Fruit fly (Drosophila melanogaster) whole organism, embryonic: ENCODE results near the gene Catsup.

Source experiments
- Antp ChIP-seq: fragments of 200-800 bp; sonication (Bioruptor generic); optimal IDR thresholded peaks from 3 replicates; lab custom pipeline; 2016; ENCODE audit warnings: missing biosample characterization, missing genetic modification characterization
- CG10267 ChIP-seq: fragments of 200-800 bp; sonication (Bioruptor generic); optimal IDR thresholded peaks from 2 replicates; lab custom pipeline; 2018; ENCODE audit warnings: missing biosample characterization, mild to moderate bottlenecking, missing genetic modification characterization, moderate library complexity
- CG11085 ChIP-seq: fragments of 200-800 bp; sonication (Bioruptor generic); IDR thresholded peaks from 2 replicates; pipeline ENCODE4 v1.3.6; 2022; ENCODE audit warnings: missing biosample characterization, missing genetic modification characterization
- CG12155 ChIP-seq: fragments of 200-800 bp; sonication (Bioruptor generic); optimal IDR thresholded peaks from 3 replicates; lab custom pipeline; 2016; ENCODE audit warnings: missing biosample characterization, missing genetic modification characterization
- CG13424 ChIP-seq: fragments of 200-800 bp; sonication (Bioruptor generic); optimal IDR thresholded peaks from 2 replicates; lab custom pipeline; 2019; ENCODE audit warnings: missing biosample characterization, mild to moderate bottlenecking, missing genetic modification characterization, moderate library complexity
- CG14014 ChIP-seq: fragments of 200-800 bp; sonication (Bioruptor generic); IDR thresholded peaks from 2 replicates; pipeline ENCODE4 v1.3.6; 2022; ENCODE audit warnings: missing biosample characterization, missing genetic modification characterization
- CG14860 ChIP-seq: fragments of 200-800 bp; sonication (Bioruptor generic); IDR thresholded peaks from 3 replicates; pipeline ENCODE4 v1.3.6; 2022; ENCODE audit warnings: missing biosample characterization, missing genetic modification characterization; ENCODE audit not compliant: partially characterized antibody
- CG14965 ChIP-seq: fragments of 200-800 bp; sonication (Bioruptor generic); optimal IDR thresholded peaks from 2 replicates; lab custom pipeline; 2016; ENCODE audit warnings: missing biosample characterization, missing genetic modification characterization, borderline replicate concordance
- CG15514 ChIP-seq: fragments of 200-800 bp; sonication (Bioruptor generic); optimal IDR thresholded peaks from 3 replicates; lab custom pipeline; 2017; ENCODE audit warnings: missing biosample characterization, missing genetic modification characterization, mild to moderate bottlenecking, moderate library complexity, missing genetic modification reagents
- CG1647 ChIP-seq: fragments of 200-800 bp; sonication (Bioruptor generic); optimal IDR thresholded peaks from 3 replicates; lab custom pipeline; 2016; ENCODE audit warnings: missing biosample characterization, missing genetic modification characterization
- CG17361 ChIP-seq: fragments of 200-800 bp; sonication (Bioruptor generic); IDR thresholded peaks from 3 replicates; pipeline ENCODE4 v1.3.6; 2022; ENCODE audit warnings: missing biosample characterization, missing genetic modification characterization
- CG18764 ChIP-seq: fragments of 200-800 bp; sonication (Bioruptor generic); optimal IDR thresholded peaks from 3 replicates; lab custom pipeline; 2016; ENCODE audit warnings: missing biosample characterization, missing genetic modification characterization
- CG2678 ChIP-seq: fragments of 200-800 bp; sonication (Bioruptor generic); optimal IDR thresholded peaks from 3 replicates; lab custom pipeline; 2019; ENCODE audit warnings: missing biosample characterization, mild to moderate bottlenecking, missing genetic modification characterization, moderate library complexity
- CG30403 ChIP-seq: fragments of 200-800 bp; sonication (Bioruptor generic); optimal IDR thresholded peaks from 3 replicates; lab custom pipeline; 2016; ENCODE audit warnings: missing biosample characterization, missing genetic modification characterization
- CG3163 ChIP-seq: fragments of 200-800 bp; sonication (Bioruptor generic); optimal IDR thresholded peaks from 3 replicates; lab custom pipeline; 2016; ENCODE audit warnings: missing biosample characterization, missing genetic modification characterization
- CG3281 ChIP-seq: fragments of 200-800 bp; sonication (Bioruptor generic); optimal IDR thresholded peaks from 3 replicates; lab custom pipeline; 2017; ENCODE audit warnings: missing biosample characterization, mild to moderate bottlenecking, missing genetic modification characterization
- CG3407 ChIP-seq: fragments of 200-800 bp; sonication (Bioruptor generic); optimal IDR thresholded peaks from 2 replicates; lab custom pipeline; 2018; ENCODE audit warnings: missing biosample characterization, mild to moderate bottlenecking, missing genetic modification characterization
- CG34224 ChIP-seq: fragments of 200-800 bp; sonication (Bioruptor generic); IDR thresholded peaks from 3 replicates; pipeline ENCODE4 v1.3.6; 2022; ENCODE audit warnings: missing biosample characterization, missing genetic modification characterization; ENCODE audit not compliant: partially characterized antibody
- CG42726 ChIP-seq: fragments of 200-800 bp; sonication (Bioruptor generic); IDR thresholded peaks from 2 replicates; pipeline ENCODE4 v1.3.6; 2022; ENCODE audit warnings: missing biosample characterization, missing genetic modification characterization; ENCODE audit not compliant: partially characterized antibody
- CG4328 ChIP-seq: fragments of 200-800 bp; sonication (Bioruptor generic); optimal IDR thresholded peaks from 3 replicates; lab custom pipeline; 2017; ENCODE audit warnings: missing biosample characterization, missing genetic modification reagents, missing genetic modification characterization
- CG4404 ChIP-seq: fragments of 200-800 bp; sonication (Bioruptor generic); IDR thresholded peaks from 2 replicates; pipeline ENCODE4 v1.3.6; 2022; ENCODE audit warnings: missing biosample characterization, missing genetic modification characterization
- CG4424 ChIP-seq: fragments of 200-800 bp; sonication (Bioruptor generic); optimal IDR thresholded peaks from 3 replicates; lab custom pipeline; 2016; ENCODE audit warnings: missing biosample characterization, missing genetic modification characterization
- CG4820 ChIP-seq: fragments of 200-800 bp; sonication (Bioruptor generic); optimal IDR thresholded peaks from 3 replicates; lab custom pipeline; 2016; ENCODE audit warnings: missing biosample characterization, missing genetic modification characterization
- CG7556 ChIP-seq: fragments of 200-800 bp; sonication (Bioruptor generic); optimal IDR thresholded peaks from 2 replicates; lab custom pipeline; 2017; ENCODE audit warnings: missing biosample characterization, mild to moderate bottlenecking, missing genetic modification characterization
- CG8089 ChIP-seq: fragments of 200-800 bp; sonication (Bioruptor generic); optimal IDR thresholded peaks from 3 replicates; lab custom pipeline; 2016; ENCODE audit warnings: missing biosample characterization, missing genetic modification characterization
- CG8290 ChIP-seq, 3 experiments: fragments of 200-800 bp; sonication (Bioruptor generic); optimal IDR thresholded peaks; 2 replicates each; lab custom pipeline; 2016 to 2019; ENCODE audit warnings: missing biosample characterization in 3 of 3, missing genetic modification characterization in 3 of 3, mild to moderate bottlenecking in 2 of 3, moderate library complexity in 1 of 3
- CG8924 ChIP-seq: fragments of 200-800 bp; optimal IDR thresholded peaks from 3 replicates; lab custom pipeline; 2019; ENCODE audit warnings: missing biosample characterization, mild to moderate bottlenecking, missing genetic modification characterization, moderate library complexity
- D19B ChIP-seq: fragments of 200-800 bp; sonication (Bioruptor generic); optimal IDR thresholded peaks from 2 replicates; lab custom pipeline; 2017; ENCODE audit warnings: missing biosample characterization, mild to moderate bottlenecking, missing genetic modification characterization
- Doc2 ChIP-seq: fragments of 200-800 bp; sonication (Bioruptor generic); IDR thresholded peaks from 2 replicates; pipeline ENCODE4 v1.3.6; 2022; ENCODE audit warnings: missing biosample characterization, missing genetic modification characterization
- Elba2 ChIP-seq: fragments of 200-800 bp; sonication (Bioruptor generic); optimal IDR thresholded peaks from 3 replicates; lab custom pipeline; 2016; ENCODE audit warnings: missing biosample characterization, missing genetic modification characterization
- Gsc ChIP-seq: fragments of 200-800 bp; sonication (Bioruptor generic); IDR thresholded peaks from 2 replicates; pipeline ENCODE4 v1.3.6; 2022; ENCODE audit warnings: missing biosample characterization, missing genetic modification characterization
- HLH3B ChIP-seq: fragments of 200-800 bp; sonication (Bioruptor generic); IDR thresholded peaks from 2 replicates; pipeline ENCODE4 v1.3.6; 2022; ENCODE audit warnings: missing biosample characterization, missing genetic modification characterization
- Lhr ChIP-seq: fragments of 200-800 bp; sonication (Bioruptor generic); optimal IDR thresholded peaks from 3 replicates; lab custom pipeline; 2017; ENCODE audit warnings: mild to moderate bottlenecking, missing biosample characterization, missing genetic modification reagents, missing genetic modification characterization
- PHDP ChIP-seq: fragments of 200-800 bp; sonication (Bioruptor generic); optimal IDR thresholded peaks from 3 replicates; lab custom pipeline; 2018; ENCODE audit warnings: missing biosample characterization, mild to moderate bottlenecking, missing genetic modification characterization, moderate library complexity
- Ptx1 ChIP-seq: fragments of 200-800 bp; sonication (Bioruptor generic); IDR thresholded peaks from 2 replicates; pipeline ENCODE4 v1.3.6; 2022; ENCODE audit warnings: missing biosample characterization, missing genetic modification characterization
- caup ChIP-seq: fragments of 200-800 bp; sonication (Bioruptor generic); optimal IDR thresholded peaks from 3 replicates; lab custom pipeline; 2017; ENCODE audit warnings: missing biosample characterization, mild to moderate bottlenecking, missing genetic modification characterization, moderate library complexity; ENCODE audit not compliant: severe bottlenecking
- dmrt99B ChIP-seq: fragments of 200-800 bp; sonication (Bioruptor generic); optimal IDR thresholded peaks from 2 replicates; lab custom pipeline; 2018; ENCODE audit warnings: missing biosample characterization, mild to moderate bottlenecking, missing genetic modification characterization, moderate library complexity
- emc ChIP-seq: fragments of 200-800 bp; sonication (Bioruptor generic); optimal IDR thresholded peaks from 2 replicates; lab custom pipeline; 2016; ENCODE audit warnings: missing biosample characterization, missing genetic modification characterization
- fd64A ChIP-seq: fragments of 200-800 bp; sonication (Bioruptor generic); optimal IDR thresholded peaks from 3 replicates; lab custom pipeline; 2018; ENCODE audit warnings: missing biosample characterization, mild to moderate bottlenecking, missing genetic modification characterization
- gcm ChIP-seq: fragments of 200-800 bp; sonication (Bioruptor generic); optimal IDR thresholded peaks from 2 replicates; lab custom pipeline; 2019; ENCODE audit warnings: missing biosample characterization, mild to moderate bottlenecking, missing genetic modification characterization, moderate library complexity
- insv ChIP-seq, 2 experiments: fragments of 200-800 bp; sonication (Bioruptor generic); optimal IDR thresholded peaks; 3 replicates each; lab custom pipeline; 2016 to 2018; ENCODE audit warnings: missing biosample characterization in 2 of 2, missing genetic modification characterization in 2 of 2
- peb ChIP-seq: fragments of 200-800 bp; sonication (Bioruptor generic); IDR thresholded peaks from 2 replicates; pipeline ENCODE4 v1.3.6; 2022; ENCODE audit warnings: missing biosample characterization, missing genetic modification characterization
- salm ChIP-seq: fragments of 200-800 bp; sonication (Bioruptor generic); optimal IDR thresholded peaks from 2 replicates; lab custom pipeline; 2018; ENCODE audit warnings: missing biosample characterization, mild to moderate bottlenecking, missing genetic modification characterization
- schlank ChIP-seq: fragments of 200-800 bp; sonication (Bioruptor generic); optimal IDR thresholded peaks from 2 replicates; lab custom pipeline; 2018; ENCODE audit warnings: missing biosample characterization, mild to moderate bottlenecking, missing genetic modification characterization
- toy ChIP-seq: fragments of 200-800 bp; sonication (Bioruptor generic); IDR thresholded peaks from 2 replicates; pipeline ENCODE4 v1.3.6; 2022; ENCODE audit warnings: missing biosample characterization, missing genetic modification characterization
- ttk ChIP-seq: fragments of 200-800 bp; sonication (Bioruptor generic); IDR thresholded peaks from 2 replicates; pipeline ENCODE4 v2.1.2; 2022; ENCODE audit warnings: missing biosample characterization, missing genetic modification characterization
- tup ChIP-seq: fragments of 200-800 bp; sonication (Bioruptor generic); optimal IDR thresholded peaks from 2 replicates; lab custom pipeline; 2016; ENCODE audit warnings: missing biosample characterization, mild to moderate bottlenecking, missing genetic modification characterization, moderate library complexity
- unc-4 ChIP-seq: fragments of 200-800 bp; sonication (Bioruptor generic); IDR thresholded peaks from 2 replicates; pipeline ENCODE4 v1.3.6; 2022; ENCODE audit warnings: missing biosample characterization, missing genetic modification characterization; ENCODE audit not compliant: partially characterized antibody
- z ChIP-seq: fragments of 200-800 bp; sonication (Bioruptor generic); IDR thresholded peaks from 3 replicates; pipeline ENCODE4 v1.3.6; 2022; ENCODE audit warnings: missing biosample characterization, missing genetic modification characterization

The Catsup gene

dm6 chr2L:19045111-19045560, 3.5 kb downstream of the Catsup start, which contains the start of the genes Ttc19 and Acn (continued):
- TF ChIP-seq insv (GFP tag; optimal IDR thresholded peaks at IDR 0.05; lab: Kevin White, UChicago) (peak in 1 of 2 experiments; percentile 66), toy (GFP tag; lab: Robert Waterston, UW) (no peak), unc-4 (peak; percentile 92), CG11085 (GFP tag; lab: Robert Waterston, UW) (peak; percentile 65), CG4820 (GFP tag; lab: Kevin White, UChicago) (peak; percentile 80), CG18764 (peak; percentile 63), PHDP (tag; lab: Kevin White, UChicago) (peak; percentile 77), CG8290 (GFP tag; optimal IDR thresholded peaks at IDR 0.05; lab: Kevin White, UChicago) (peak; percentile 79), CG8290 (tag; optimal IDR thresholded peaks at IDR 0.05; lab: Kevin White, UChicago) (peak in 1 of 2 experiments; percentile 50), CG10267 (tag; lab: Kevin White, UChicago) (peak; percentile 94), CG12155 (GFP tag; lab: Kevin White, UChicago) (peak; percentile 77), CG7556 (GFP tag; lab: Kevin White, UChicago) (peak; percentile 82), CG3407 (GFP tag; lab: Kevin White, UChicago) (peak; percentile 60), Antp (GFP tag; lab: Kevin White, UChicago) (peak; percentile 88), CG8089 (GFP tag; lab: Kevin White, UChicago) (peak; percentile 81), CG14860 (GFP tag; lab: Robert Waterston, UW) (peak; percentile 96), CG42726 (GFP tag; lab: Robert Waterston, UW) (peak; percentile 92), Doc2 (GFP tag; lab: Robert Waterston, UW) (no peak), ttk (GFP tag; lab: Robert Waterston, UW) (peak; percentile 67), fd64A (GFP tag; lab: Kevin White, UChicago) (no peak), Ptx1 (GFP tag; lab: Robert Waterston, UW) (peak; percentile 86), gcm (GFP tag; lab: Kevin White, UChicago) (peak; percentile 67), CG4404 (GFP tag; lab: Robert Waterston, UW) (peak; percentile 71), CG14965 (GFP tag; lab: Kevin White, UChicago) (peak; percentile 18), CG34224 (GFP tag; lab: Robert Waterston, UW) (peak; percentile 91), tup (GFP tag; lab: Kevin White, UChicago) (peak; percentile 71), dmrt99B (no peak), salm (tag; lab: Kevin White, UChicago) (peak; percentile 40), CG14014 (GFP tag; lab: Robert Waterston, UW) (peak; percentile 78), CG17361 (GFP tag; lab: Robert Waterston, UW) (peak; percentile 91), schlank (tag; lab: Kevin White, UChicago) (peak; percentile 62), CG4424 (GFP tag; lab: Kevin White, UChicago) (peak; percentile 87)

DNA sequence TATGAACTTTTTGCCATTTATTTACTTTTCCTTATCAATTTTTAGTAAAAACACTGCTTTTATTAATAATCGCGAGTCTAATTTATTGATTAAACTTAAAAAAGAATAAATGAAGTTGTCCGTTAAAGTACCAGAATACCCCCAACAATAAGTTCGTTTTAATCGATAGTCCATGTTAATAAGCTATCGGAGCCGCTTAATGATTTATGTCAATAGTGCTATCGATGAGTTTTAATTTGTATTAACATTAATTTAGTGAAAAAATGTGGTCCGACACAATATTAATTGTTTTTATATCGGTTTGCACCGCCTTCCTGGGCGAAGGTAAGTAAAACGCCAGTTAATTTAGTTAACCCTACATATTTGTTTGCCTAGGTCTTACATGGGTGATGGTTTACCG, 7.2 kb downstream of the Catsup start, which contains the start of gene CG10470:
Gene CG10470 (plus strand): TSS at position 165 of the 400 bp plus-strand sequence.
- TF ChIP-seq HLH3B (no peak), D19B (GFP tag; lab: Kevin White, UChicago) (no peak), Gsc (no peak), emc (GFP tag; lab: Kevin White, UChicago) (no peak), CG1647 (GFP tag; lab: Kevin White, UChicago) (no peak), CG3281 (GFP tag; lab: Kevin White, UChicago) (no peak), CG3163 (GFP tag; lab: Kevin White, UChicago) (no peak), caup (GFP tag; lab: Kevin White, UChicago) (no peak), CG30403 (peak; percentile 32), CG15514 (peak; percentile 24), z (GFP tag; lab: Robert Waterston, UW) (no peak), CG8924 (tag; lab: Kevin White, UChicago) (peak; percentile 11), CG17361 (GFP tag; lab: Robert Waterston, UW) (peak; percentile 41; the same call in 2 of the 3 replicates), CG4328 (no peak), CG10267 (tag; lab: Kevin White, UChicago) (peak; percentile 69), peb (GFP tag; lab: Robert Waterston, UW) (no peak), Elba2 (GFP tag; lab: Kevin White, UChicago) (no peak), CG13424 (peak; percentile 19), Lhr (GFP tag; lab: Kevin White, UChicago) (no peak), CG2678 (tag; lab: Kevin White, UChicago) (peak; percentile 45)
